Fruit fly (Drosophila melanogaster) whole organism, embryonic: ENCODE results near the gene Acat2.
A peak's percentile ranks its signal among the peaks of the same experiment; 100 is the strongest.

Experiments
- Abd-B ChIP-seq: fragments of 200-800 bp; sonication (Bioruptor generic); optimal IDR thresholded peaks from 2 replicates; lab custom pipeline; 2018; ENCODE audit warnings: missing biosample characterization, mild to moderate bottlenecking, missing genetic modification characterization, moderate library complexity
- Adf1 ChIP-seq: fragments of 200-800 bp; sonication (Bioruptor generic); IDR thresholded peaks from 2 replicates; pipeline ENCODE4 v1.3.6; 2022; ENCODE audit warnings: missing biosample characterization, missing genetic modification characterization
- CG10209 ChIP-seq: fragments of 200-800 bp; sonication (Bioruptor generic); optimal IDR thresholded peaks from 3 replicates; lab custom pipeline; 2017; ENCODE audit warnings: missing biosample characterization, mild to moderate bottlenecking, missing genetic modification characterization, missing genetic modification reagents
- CG10543 ChIP-seq: fragments of 200-800 bp; sonication (Bioruptor generic); optimal IDR thresholded peaks from 3 replicates; lab custom pipeline; 2017; ENCODE audit warnings: missing biosample characterization, mild to moderate bottlenecking, missing genetic modification characterization, moderate library complexity
- CG12219 ChIP-seq: fragments of 200-800 bp; sonication (Bioruptor generic); optimal IDR thresholded peaks from 3 replicates; lab custom pipeline; 2018; ENCODE audit warnings: missing biosample characterization, mild to moderate bottlenecking, missing genetic modification characterization
- CG12769 ChIP-seq: fragments of 200-800 bp; sonication (Bioruptor generic); optimal IDR thresholded peaks from 2 replicates; lab custom pipeline; 2019; ENCODE audit warnings: missing biosample characterization, mild to moderate bottlenecking, missing genetic modification characterization, moderate library complexity
- CG18262 ChIP-seq: fragments of 200-800 bp; optimal IDR thresholded peaks from 3 replicates; lab custom pipeline; 2019; ENCODE audit warnings: missing biosample characterization, mild to moderate bottlenecking, missing genetic modification characterization, moderate library complexity
- CG3407 ChIP-seq: fragments of 200-800 bp; sonication (Bioruptor generic); optimal IDR thresholded peaks from 2 replicates; lab custom pipeline; 2018; ENCODE audit warnings: missing biosample characterization, mild to moderate bottlenecking, missing genetic modification characterization
- CG4360 ChIP-seq: fragments of 200-800 bp; sonication (Bioruptor generic); IDR thresholded peaks from 2 replicates; pipeline ENCODE4 v1.3.6; 2022; ENCODE audit warnings: missing biosample characterization, missing genetic modification characterization
- CG43689 ChIP-seq: fragments of 200-800 bp; sonication (Bioruptor generic); IDR thresholded peaks from 2 replicates; pipeline ENCODE4 v1.3.6; 2022; ENCODE audit warnings: missing biosample characterization, missing genetic modification characterization
- CG4707 ChIP-seq: fragments of 200-800 bp; sonication (Bioruptor generic); optimal IDR thresholded peaks from 2 replicates; lab custom pipeline; 2018; ENCODE audit warnings: missing biosample characterization, mild to moderate bottlenecking, missing genetic modification characterization, moderate library complexity
- CG4854 ChIP-seq: fragments of 200-800 bp; sonication (Bioruptor generic); optimal IDR thresholded peaks from 2 replicates; lab custom pipeline; 2016; ENCODE audit warnings: missing biosample characterization, missing genetic modification characterization, inconsistent platforms
- CG7271 ChIP-seq: fragments of 200-800 bp; sonication (Bioruptor generic); optimal IDR thresholded peaks from 2 replicates; lab custom pipeline; 2018; ENCODE audit warnings: missing biosample characterization, mild to moderate bottlenecking, missing genetic modification characterization, moderate library complexity
- Camta ChIP-seq: fragments of 200-800 bp; sonication (Bioruptor generic); optimal IDR thresholded peaks from 2 replicates; lab custom pipeline; 2016; ENCODE audit warnings: missing biosample characterization, missing genetic modification characterization
- Deaf1 ChIP-seq: fragments of 200-800 bp; optimal IDR thresholded peaks from 3 replicates; lab custom pipeline; 2019; ENCODE audit warnings: missing biosample characterization, mild to moderate bottlenecking, missing genetic modification characterization, moderate library complexity
- Dek ChIP-seq: fragments of 200-800 bp; sonication (Bioruptor generic); optimal IDR thresholded peaks from 3 replicates; lab custom pipeline; 2019; ENCODE audit warnings: missing biosample characterization, mild to moderate bottlenecking, missing genetic modification characterization, moderate library complexity
- Dip2 ChIP-seq: fragments of 200-800 bp; sonication (Bioruptor generic); IDR thresholded peaks from 2 replicates; pipeline ENCODE4 v1.3.6; 2022; ENCODE audit warnings: missing biosample characterization, missing genetic modification characterization
- Ets97D ChIP-seq: fragments of 200-800 bp; sonication (Bioruptor generic); optimal IDR thresholded peaks from 3 replicates; lab custom pipeline; 2016; ENCODE audit warnings: missing biosample characterization, missing genetic modification characterization
- HLH4C ChIP-seq: fragments of 200-800 bp; sonication (Bioruptor generic); IDR thresholded peaks from 3 replicates; pipeline ENCODE4 v1.3.6; 2022; ENCODE audit warnings: missing biosample characterization, missing genetic modification characterization; ENCODE audit not compliant: partially characterized antibody
- Lhr ChIP-seq: fragments of 200-800 bp; sonication (Bioruptor generic); optimal IDR thresholded peaks from 3 replicates; lab custom pipeline; 2017; ENCODE audit warnings: mild to moderate bottlenecking, missing biosample characterization, missing genetic modification reagents, missing genetic modification characterization
- Med ChIP-seq: fragments of 200-800 bp; sonication (Bioruptor generic); peaks from one replicate; lab custom pipeline; 2016; ENCODE audit warnings: missing biosample characterization, missing genetic modification characterization, mild to moderate bottlenecking, inconsistent platforms, moderate library complexity
- NC2β ChIP-seq: fragments of 200-800 bp; sonication (Bioruptor generic); optimal IDR thresholded peaks from 2 replicates; lab custom pipeline; 2016; ENCODE audit warnings: missing biosample characterization, missing genetic modification characterization
- Ptx1 ChIP-seq: fragments of 200-800 bp; sonication (Bioruptor generic); IDR thresholded peaks from 2 replicates; pipeline ENCODE4 v1.3.6; 2022; ENCODE audit warnings: missing biosample characterization, missing genetic modification characterization
- Rfx ChIP-seq: fragments of 200-800 bp; sonication (Bioruptor generic); IDR thresholded peaks from 2 replicates; pipeline ENCODE4 v1.3.6; 2022; ENCODE audit warnings: missing biosample characterization, missing genetic modification characterization
- Spps ChIP-seq: fragments of 200-800 bp; sonication (Bioruptor generic); optimal IDR thresholded peaks from 2 replicates; lab custom pipeline; 2018; ENCODE audit warnings: missing biosample characterization, mild to moderate bottlenecking, missing genetic modification characterization
- Ssrp ChIP-seq: fragments of 200-800 bp; sonication (Bioruptor generic); optimal IDR thresholded peaks from 2 replicates; lab custom pipeline; 2018; ENCODE audit warnings: missing biosample characterization, mild to moderate bottlenecking, missing genetic modification characterization, moderate library complexity
- chinmo ChIP-seq: fragments of 200-800 bp; sonication (Bioruptor generic); IDR thresholded peaks from 4 replicates; pipeline ENCODE4 v1.3.6; 2022; ENCODE audit warnings: missing biosample characterization, missing genetic modification characterization; ENCODE audit not compliant: partially characterized antibody
- dmrt99B ChIP-seq: fragments of 200-800 bp; sonication (Bioruptor generic); optimal IDR thresholded peaks from 2 replicates; lab custom pipeline; 2018; ENCODE audit warnings: missing biosample characterization, mild to moderate bottlenecking, missing genetic modification characterization, moderate library complexity
- h ChIP-seq: fragments of >200 bp; optimal IDR thresholded peaks from 2 replicates; lab custom pipeline; 2017
- hkb ChIP-seq, 2 experiments: fragments of 200-800 bp in 1 of 2; fragments of >200 bp in 1 of 2; sonication (Bioruptor generic) in 1 of 2; IDR thresholded peaks in 1 of 2; optimal IDR thresholded peaks in 1 of 2; 2 replicates each; pipeline versions ENCODE4 v1.3.6 to Lab custom; 2017 to 2022; ENCODE audit warnings: missing biosample characterization in 1 of 2, missing genetic modification characterization in 1 of 2
- oc ChIP-seq: fragments of 200-800 bp; sonication (Bioruptor generic); optimal IDR thresholded peaks from 2 replicates; lab custom pipeline; 2018; ENCODE audit warnings: missing biosample characterization, mild to moderate bottlenecking, missing genetic modification characterization, moderate library complexity
- pan ChIP-seq, 4 experiments: fragments of >200 bp in 3 of 4; fragments of 200-800 bp in 1 of 4; sonication (Bioruptor generic) in 1 of 4; optimal IDR thresholded peaks in 3 of 4; IDR thresholded peaks in 1 of 4; 2 replicates each; pipeline versions ENCODE4 v1.3.6 to Lab custom; 2017 to 2022; ENCODE audit warnings: missing biosample characterization in 2 of 4, missing genetic modification characterization in 2 of 4, mixed read lengths in 1 of 4
- so ChIP-seq: fragments of 200-800 bp; sonication (Bioruptor generic); IDR thresholded peaks from 3 replicates; pipeline ENCODE4 v1.3.6; 2022; ENCODE audit warnings: missing biosample characterization, missing genetic modification characterization
- tll ChIP-seq, 2 experiments: fragments of 200-800 bp in 1 of 2; fragments of >200 bp in 1 of 2; sonication (Bioruptor generic) in 1 of 2; optimal IDR thresholded peaks; 2 replicates each; lab custom pipeline; 2017 to 2019; ENCODE audit warnings: missing biosample characterization in 2 of 2, missing genetic modification characterization in 2 of 2, mild to moderate bottlenecking in 1 of 2, moderate library complexity in 1 of 2
- trem ChIP-seq: fragments of 200-800 bp; optimal IDR thresholded peaks from 3 replicates; lab custom pipeline; 2019; ENCODE audit warnings: missing biosample characterization, mild to moderate bottlenecking, missing genetic modification characterization, moderate library complexity
- twi ChIP-seq: fragments of 200-800 bp; optimal IDR thresholded peaks from 2 replicates; lab custom pipeline; 2019; ENCODE audit warnings: missing biosample characterization, mild to moderate bottlenecking, missing genetic modification characterization, moderate library complexity

Acat2 gene

dm6 chr3L:1352065-1352464 is 49.3 kb downstream of the Acat2 start (continued):
- peak; percentile 56 for TF ChIP-seq Ets97D (GFP tag; lab: Kevin White, UChicago)
- no peak for TF ChIP-seq hkb (optimal IDR thresholded peaks at IDR 0.05; lab: Kevin White, UChicago)
- 0 out of 2 replicates have a peak, but pooled peaks have one; percentile 20 for TF ChIP-seq hkb (GFP tag; IDR thresholded peaks at IDR 0.05; lab: Robert Waterston, UW)
- TF ChIP-seq tll (GFP tag; optimal IDR thresholded peaks at IDR 0.05; lab: Kevin White, UChicago), result peak in 1 of 2 experiments; percentile 11
- no peak for TF ChIP-seq CG43689
- peak; percentile 31 for TF ChIP-seq Spps (tag; lab: Kevin White, UChicago)
- peak; percentile 77 for TF ChIP-seq HLH4C (GFP tag; lab: Robert Waterston, UW)
- TF ChIP-seq Ptx1, result peak; percentile 11; the same call in 1 of the 2 replicates
- no peak for TF ChIP-seq CG7271 (tag; lab: Kevin White, UChicago)
- peak; percentile 3 for TF ChIP-seq twi
- TF ChIP-seq CG4854 (GFP tag; lab: Kevin White, UChicago), result peak; percentile 45
- no peak for TF ChIP-seq CG4707 (GFP tag; lab: Kevin White, UChicago)
- TF ChIP-seq Rfx (GFP tag; lab: Robert Waterston, UW), result peak; percentile 51
- no peak for TF ChIP-seq CG10209 (GFP tag; lab: Kevin White, UChicago)
- TF ChIP-seq CG18262 (tag; lab: Kevin White, UChicago), result peak; percentile 37
- TF ChIP-seq Dek (tag; lab: Kevin White, UChicago), result peak; percentile 6
- no peak for TF ChIP-seq h
- TF ChIP-seq Ssrp, result peak; percentile 14
- TF ChIP-seq oc (tag; lab: Kevin White, UChicago), result peak; percentile 86
- TF ChIP-seq NC2β, result peak; percentile 37
- TF ChIP-seq CG12219 (GFP tag; lab: Kevin White, UChicago), result peak; percentile 7
- TF ChIP-seq so (GFP tag; lab: Robert Waterston, UW), result no peak
- no peak for TF ChIP-seq Camta (GFP tag; lab: Kevin White, UChicago)
- TF ChIP-seq trem (tag; lab: Kevin White, UChicago), result peak; percentile 37
- no peak for TF ChIP-seq pan (optimal IDR thresholded peaks at IDR 0.05; lab: Kevin White, UChicago)
- peak in 1 of 2 experiments; percentile 52 for TF ChIP-seq pan (GFP tag; optimal IDR thresholded peaks at IDR 0.05 in 1 of 2, IDR thresholded peaks at IDR 0.05 in 1 of 2)
- TF ChIP-seq Abd-B (GFP tag; lab: Kevin White, UChicago), result peak; percentile 43
- no peak for TF ChIP-seq CG3407 (GFP tag; lab: Kevin White, UChicago)
- peak; percentile 45 for TF ChIP-seq dmrt99B (tag; lab: Kevin White, UChicago)

- TF ChIP-seq so (GFP tag; lab: Robert Waterston, UW) (0 out of 3 replicates have a peak, but pooled peaks have one; percentile 54), Med (GFP tag; lab: Kevin White, UChicago) (peak; percentile 37), CG4360 (GFP tag; lab: Robert Waterston, UW) (no peak), Dip2 (GFP tag; lab: Robert Waterston, UW) (no peak), chinmo (GFP tag; lab: Robert Waterston, UW) (0 out of 4 replicates have a peak, but pooled peaks have one; percentile 63), Adf1 (GFP tag; lab: Robert Waterston, UW) (no peak), CG10543 (GFP tag; lab: Kevin White, UChicago) (peak; percentile 8), Deaf1 (tag; lab: Kevin White, UChicago) (peak; percentile 54), Lhr (no peak), CG12769 (tag; lab: Kevin White, UChicago) (peak; percentile 84)
Measured at dm6 chr3L:1354214-1354613, 51.5 kb downstream of the Acat2 start.
